Fruit fly (Drosophila melanogaster): Measurements from ENCODE around the gene Tap42.

Gene Tap42

dm6 chr2L:13367378-13367777 is at the start of gene Tap42 (continued):
- no peak for TF ChIP-seq CG15073 (GFP tag; optimal IDR thresholded peaks at IDR 0.05)
- peak; percentile 1 for TF ChIP-seq CG15601 (tag; optimal IDR thresholded peaks at IDR 0.05)
- TF ChIP-seq CG14050 (GFP tag; IDR thresholded peaks at IDR 0.05): no peak
- TF ChIP-seq Spps (tag; optimal IDR thresholded peaks at IDR 0.05): no peak
- no peak for TF ChIP-seq CG16863 (GFP tag; optimal IDR thresholded peaks at IDR 0.05)
- TF ChIP-seq CG10366 (GFP tag; IDR thresholded peaks at IDR 0.05): peak; percentile 23; the same call in 1 of the 2 replicates
- TF ChIP-seq zfh1 (GFP tag; IDR thresholded peaks at IDR 0.05): no peak
- TF ChIP-seq Eip74EF (GFP tag; optimal IDR thresholded peaks at IDR 0.05): no peak
- TF ChIP-seq dati (GFP tag; IDR thresholded peaks at IDR 0.05): no peak
- TF ChIP-seq CTCF (GFP tag; optimal IDR thresholded peaks at IDR 0.05): no peak
- TF ChIP-seq gfzf (GFP tag; optimal IDR thresholded peaks at IDR 0.05): peak; percentile 20
- TF ChIP-seq salm (tag; optimal IDR thresholded peaks at IDR 0.05): no peak
- peak; percentile 50 for TF ChIP-seq grau (tag; optimal IDR thresholded peaks at IDR 0.05)
- TF ChIP-seq twi (tag; optimal IDR thresholded peaks at IDR 0.05): peak; percentile 11
- no peak for TF ChIP-seq CG17802 (tag; optimal IDR thresholded peaks at IDR 0.05)
- TF ChIP-seq esg (GFP tag; conservative IDR thresholded peaks at IDR 0.05): no peak
- peak; percentile 46 for TF ChIP-seq CG3281 (GFP tag; optimal IDR thresholded peaks at IDR 0.05)
- no peak for TF ChIP-seq ara (GFP tag; IDR thresholded peaks at IDR 0.05)
- TF ChIP-seq Hmx (GFP tag; optimal IDR thresholded peaks at IDR 0.05): no peak
- no peak for TF ChIP-seq CG16779 (GFP tag; IDR thresholded peaks at IDR 0.05)
- TF ChIP-seq prd (optimal IDR thresholded peaks at IDR 0.05): no peak
- no peak for TF ChIP-seq prd (GFP tag; IDR thresholded peaks at IDR 0.05)
- TF ChIP-seq eyg (GFP tag; optimal IDR thresholded peaks at IDR 0.05): no peak
- TF ChIP-seq CG11504 (tag; optimal IDR thresholded peaks at IDR 0.05): peak; percentile 43
- no peak for TF ChIP-seq Ptx1 (GFP tag; IDR thresholded peaks at IDR 0.05)
- no peak for TF ChIP-seq jumu (GFP tag; optimal IDR thresholded peaks at IDR 0.05)
- no peak for TF ChIP-seq lbe (GFP tag; optimal IDR thresholded peaks at IDR 0.05)
- peak; percentile 51 for TF ChIP-seq lilli (GFP tag; optimal IDR thresholded peaks at IDR 0.05)
- TF ChIP-seq Opbp (GFP tag; IDR thresholded peaks at IDR 0.05; ENCODE audit: partially characterized antibody): no peak
- TF ChIP-seq cas (GFP tag; IDR thresholded peaks at IDR 0.05): no peak
- TF ChIP-seq gem (tag; optimal IDR thresholded peaks at IDR 0.05): peak; percentile 51
- no peak for TF ChIP-seq sima (GFP tag; optimal IDR thresholded peaks at IDR 0.05)
- peak in 1 of 2 experiments; percentile 13 for TF ChIP-seq bsh (GFP tag; optimal IDR thresholded peaks at IDR 0.05)
- peak; percentile 19 for TF ChIP-seq caup (GFP tag; optimal IDR thresholded peaks at IDR 0.05; ENCODE audit: severe bottlenecking)
- peak; percentile 34 for TF ChIP-seq Nf-YC (tag; optimal IDR thresholded peaks at IDR 0.05)
- no peak for TF ChIP-seq Hey (tag; optimal IDR thresholded peaks at IDR 0.05)
- no peak for TF ChIP-seq CG1647 (GFP tag; optimal IDR thresholded peaks at IDR 0.05)
- TF ChIP-seq CG14667 (GFP tag; IDR thresholded peaks at IDR 0.05): no peak
- peak; percentile 31 for TF ChIP-seq CG13894 (tag; optimal IDR thresholded peaks at IDR 0.05)
- TF ChIP-seq H15 (GFP tag; IDR thresholded peaks at IDR 0.05): no peak
- no peak for TF ChIP-seq ac (GFP tag; optimal IDR thresholded peaks at IDR 0.05)
- peak; percentile 42 for TF ChIP-seq CG12391 (tag; optimal IDR thresholded peaks at IDR 0.05)
- no peak for TF ChIP-seq Sox102F (GFP tag; optimal IDR thresholded peaks at IDR 0.05)
- no peak for TF ChIP-seq ind (GFP tag; optimal IDR thresholded peaks at IDR 0.05)
- no peak for TF ChIP-seq vnd (GFP tag; IDR thresholded peaks at IDR 0.05; ENCODE audit: partially characterized antibody)
- no peak for TF ChIP-seq inv (GFP tag; IDR thresholded peaks at IDR 0.05; ENCODE audit: partially characterized antibody)
- TF ChIP-seq CG17361 (GFP tag; IDR thresholded peaks at IDR 0.05): no peak
- TF ChIP-seq crol (GFP tag; IDR thresholded peaks at IDR 0.05): no peak
- no peak for TF ChIP-seq CG1603 (tag; optimal IDR thresholded peaks at IDR 0.05)
- no peak for TF ChIP-seq Taf1 (GFP tag; IDR thresholded peaks at IDR 0.05)
- peak; percentile 40 for TF ChIP-seq CG15269 (tag; optimal IDR thresholded peaks at IDR 0.05)
- TF ChIP-seq corto (GFP tag; optimal IDR thresholded peaks at IDR 0.05): no peak
